Worm (Caenorhabditis elegans) whole organism, L1 larva: ENCODE results near the gene erd-2.1.
A peak's percentile ranks its signal among the peaks of the same experiment; 100 is the strongest.

Experiments used
- C04F5.9 ChIP-seq: sonication (generic microtip); optimal IDR thresholded peaks from 2 replicates; lab custom pipeline; 2016; ENCODE audit warnings: missing genetic modification characterization, missing compliant biosample characterization
- C16A3.4 ChIP-seq: fragments of 150-350 bp; optimal IDR thresholded peaks from 2 replicates; lab custom pipeline; 2014; ENCODE audit warnings: missing biosample characterization, missing genetic modification characterization
- Y116A8C.19 ChIP-seq: sonication (generic microtip); optimal IDR thresholded peaks from 2 replicates; lab custom pipeline; 2016; ENCODE audit warnings: missing compliant biosample characterization, missing genetic modification characterization, borderline replicate concordance
- alr-1 ChIP-seq: fragments of 200-800 bp; sonication (Bioruptor generic); optimal IDR thresholded peaks from 2 replicates; lab custom pipeline; 2018; ENCODE audit warnings: borderline replicate concordance, mild to moderate bottlenecking, missing genetic modification characterization, missing compliant biosample characterization
- ceh-8 ChIP-seq: fragments of 200-800 bp; sonication (Bioruptor generic); optimal IDR thresholded peaks from 2 replicates; lab custom pipeline; 2018; ENCODE audit warnings: mild to moderate bottlenecking, missing genetic modification characterization, moderate library complexity, missing compliant biosample characterization
- ceh-82 ChIP-seq, 3 experiments: fragments of 150-350 bp in 1 of 3; sonication (generic microtip) in 2 of 3; optimal IDR thresholded peaks; 2 replicates each; lab custom pipeline; 2014 to 2017; ENCODE audit warnings: missing biosample characterization in 3 of 3, missing genetic modification characterization in 3 of 3
- ceh-88 ChIP-seq: fragments of 200-800 bp; sonication (Bioruptor generic); IDR thresholded peaks from 2 replicates; pipeline ENCODE4 v1.3.6; 2022; ENCODE audit warnings: missing genetic modification characterization, missing compliant biosample characterization
- ces-1 ChIP-seq: fragments of 150-350 bp; optimal IDR thresholded peaks from 2 replicates; lab custom pipeline; 2014; ENCODE audit warnings: missing biosample characterization, missing genetic modification reagents, missing genetic modification characterization
- efl-1 ChIP-seq, 4 experiments: fragments of 150-350 bp; optimal IDR thresholded peaks in 3 of 4; peaks in 1 of 4; 1 replicate in 1 of 4; 2 replicates in 3 of 4; lab custom pipeline; 2014; ENCODE audit warnings: missing biosample characterization in 2 of 4, missing genetic modification characterization in 2 of 4, missing genetic modification reagents in 2 of 4
- egl-13 ChIP-seq: sonication (generic microtip); optimal IDR thresholded peaks from 2 replicates; lab custom pipeline; 2016; ENCODE audit warnings: missing genotype, missing genetic modification reagents, missing genetic modification characterization, missing compliant biosample characterization
- ets-5 ChIP-seq: fragments of 200-800 bp; sonication (Bioruptor generic); IDR thresholded peaks from 2 replicates; pipeline ENCODE4 v1.3.6; 2022; ENCODE audit warnings: missing genetic modification characterization, missing compliant biosample characterization
- fkh-10 ChIP-seq: sonication (generic microtip); optimal IDR thresholded peaks from 2 replicates; lab custom pipeline; 2017; ENCODE audit warnings: missing biosample characterization, missing genetic modification reagents, missing genetic modification characterization
- fos-1 ChIP-seq: fragments of 150-350 bp; optimal IDR thresholded peaks from 2 replicates; lab custom pipeline; 2014; ENCODE audit warnings: missing biosample characterization, missing genetic modification characterization
- hlh-4 ChIP-seq: sonication (generic microtip); optimal IDR thresholded peaks from 2 replicates; lab custom pipeline; 2016; ENCODE audit warnings: mild to moderate bottlenecking, missing genetic modification characterization, missing compliant biosample characterization
- irx-1 ChIP-seq: sonication (generic microtip); optimal IDR thresholded peaks from 2 replicates; lab custom pipeline; 2016; ENCODE audit warnings: missing genetic modification characterization, missing compliant biosample characterization
- isw-1 ChIP-seq: fragments of 200-800 bp; sonication (Bioruptor generic); IDR thresholded peaks from 2 replicates; pipeline ENCODE4 v1.3.6; 2022; ENCODE audit warnings: missing genetic modification characterization, missing compliant biosample characterization
- jun-1 ChIP-seq: fragments of 150-350 bp; optimal IDR thresholded peaks from 2 replicates; lab custom pipeline; 2014; ENCODE audit warnings: missing biosample characterization, missing genetic modification reagents, missing genetic modification characterization
- lin-14 ChIP-seq: fragments of 200-800 bp; sonication (Bioruptor generic); optimal IDR thresholded peaks from 2 replicates; lab custom pipeline; 2018; ENCODE audit warnings: mild to moderate bottlenecking, missing genetic modification characterization, moderate library complexity, missing compliant biosample characterization
- lin-15B ChIP-seq: fragments of 150-350 bp; sonication (generic microtip); optimal IDR thresholded peaks from 3 replicates; lab custom pipeline; 2014; ENCODE audit warnings: missing biosample characterization, missing genetic modification characterization
- lin-39 ChIP-seq: fragments of 150-350 bp; optimal IDR thresholded peaks from 2 replicates; lab custom pipeline; 2014; ENCODE audit warnings: missing biosample characterization, missing genetic modification reagents, missing genetic modification characterization
- lsy-2 ChIP-seq, 2 experiments: fragments of 150-350 bp; optimal IDR thresholded peaks; 2 replicates each; lab custom pipeline; 2014; ENCODE audit warnings: missing biosample characterization in 2 of 2, missing genetic modification characterization in 2 of 2
- mep-1 ChIP-seq: fragments of 150-350 bp; optimal IDR thresholded peaks from 2 replicates; lab custom pipeline; 2014; ENCODE audit warnings: missing biosample characterization, missing genetic modification characterization
- nhr-19 ChIP-seq: fragments of 200-800 bp; sonication (Bioruptor generic); conservative IDR thresholded peaks from 2 replicates; pipeline ENCODE4 v1.3.6; 2022; ENCODE audit warnings: missing genetic modification characterization, missing compliant biosample characterization
- nhr-20 ChIP-seq: sonication (generic microtip); optimal IDR thresholded peaks from 2 replicates; lab custom pipeline; 2016; ENCODE audit warnings: mild to moderate bottlenecking, missing genetic modification characterization, missing compliant biosample characterization
- nhr-28 ChIP-seq: fragments of 150-350 bp; optimal IDR thresholded peaks from 2 replicates; lab custom pipeline; 2014; ENCODE audit warnings: missing biosample characterization, missing genetic modification characterization
- nhr-47 ChIP-seq: sonication (generic microtip); optimal IDR thresholded peaks from 2 replicates; lab custom pipeline; 2016; ENCODE audit warnings: mild to moderate bottlenecking, missing genetic modification characterization, moderate library complexity, missing compliant biosample characterization
- nhr-71 ChIP-seq: sonication (generic microtip); optimal IDR thresholded peaks from 2 replicates; lab custom pipeline; 2016; ENCODE audit warnings: mild to moderate bottlenecking, missing genetic modification characterization, moderate library complexity, missing compliant biosample characterization
- nhr-76 ChIP-seq: sonication (generic microtip); optimal IDR thresholded peaks from 2 replicates; lab custom pipeline; 2017; ENCODE audit warnings: missing biosample characterization, missing genetic modification characterization
- nhr-84 ChIP-seq: sonication (generic microtip); optimal IDR thresholded peaks from 2 replicates; lab custom pipeline; 2017; ENCODE audit warnings: missing biosample characterization, missing genetic modification characterization
- pax-3 ChIP-seq: fragments of 200-800 bp; sonication (Bioruptor generic); optimal IDR thresholded peaks from 2 replicates; lab custom pipeline; 2018; ENCODE audit warnings: mild to moderate bottlenecking, missing genetic modification characterization, moderate library complexity, missing compliant biosample characterization
- rnt-1 ChIP-seq: sonication (generic microtip); optimal IDR thresholded peaks from 2 replicates; lab custom pipeline; 2016; ENCODE audit warnings: mild to moderate bottlenecking, missing genetic modification characterization, moderate library complexity, missing compliant biosample characterization
- skn-1 ChIP-seq: fragments of 150-350 bp; optimal IDR thresholded peaks from 2 replicates; lab custom pipeline; 2014; ENCODE audit warnings: missing biosample characterization, missing genetic modification characterization
- sox-4 ChIP-seq: sonication (generic microtip); optimal IDR thresholded peaks from 2 replicates; lab custom pipeline; 2016; ENCODE audit warnings: missing genetic modification characterization, missing compliant biosample characterization
- sptf-1 ChIP-seq: fragments of 150-350 bp; optimal IDR thresholded peaks from 2 replicates; lab custom pipeline; 2014; ENCODE audit warnings: missing biosample characterization, missing genetic modification characterization
- unc-130 ChIP-seq: fragments of 150-350 bp; optimal IDR thresholded peaks from 2 replicates; lab custom pipeline; 2017; ENCODE audit warnings: missing biosample characterization, missing genetic modification characterization, inconsistent platforms
- unc-30 ChIP-seq: sonication (generic microtip); optimal IDR thresholded peaks from 2 replicates; lab custom pipeline; 2017; ENCODE audit warnings: missing biosample characterization, missing genetic modification characterization
- unc-62 ChIP-seq: fragments of 150-350 bp; optimal IDR thresholded peaks from 2 replicates; lab custom pipeline; 2014; ENCODE audit warnings: missing biosample characterization, missing genetic modification reagents, missing genetic modification characterization
- unc-86 ChIP-seq: sonication (generic microtip); optimal IDR thresholded peaks from 2 replicates; lab custom pipeline; 2016; ENCODE audit warnings: missing genetic modification characterization, missing compliant biosample characterization
- unc-98 ChIP-seq: fragments of 200-800 bp; sonication (Bioruptor generic); IDR thresholded peaks from 2 replicates; pipeline ENCODE4 v1.3.6; 2022; ENCODE audit warnings: missing genetic modification characterization, missing compliant biosample characterization
- vab-15 ChIP-seq: sonication (generic microtip); optimal IDR thresholded peaks from 2 replicates; lab custom pipeline; 2017; ENCODE audit warnings: missing genotype, mild to moderate bottlenecking, missing genetic modification characterization, missing compliant biosample characterization
- zag-1 ChIP-seq: fragments of 150-350 bp; optimal IDR thresholded peaks from 2 replicates; lab custom pipeline; 2014; ENCODE audit warnings: missing biosample characterization, missing genetic modification characterization

Gene erd-2.1

ce11 chrX:10160097-10160677, 1.6 kb upstream of the erd-2.1 start, which contains the start of gene F09B9.4:
F09B9.4 (plus strand) TSS chrX:10160627.
- peak; percentile 65 for TF ChIP-seq rnt-1 (tag; lab: Kevin White, UChicago)
- peak; percentile 23 for TF ChIP-seq nhr-71 (tag; lab: Kevin White, UChicago)
- no peak for TF ChIP-seq egl-13 (tag; lab: Kevin White, UChicago)
- TF ChIP-seq jun-1 (tag; lab: Kevin White, UChicago), result no peak
- TF ChIP-seq ets-5 (GFP tag; lab: Robert Waterston, UW), result no peak
- TF ChIP-seq lin-14 (GFP tag; lab: Kevin White, UChicago), result peak; percentile 59
- no peak for TF ChIP-seq nhr-20
- no peak for TF ChIP-seq nhr-76 (tag; lab: Kevin White, UChicago)
- TF ChIP-seq lin-39 (tag; lab: Kevin White, UChicago), result peak; percentile 10

ce11 chrX:10155127-10155526, 3.5 kb downstream of the erd-2.1 start:
- TF ChIP-seq lin-14 (GFP tag; lab: Kevin White, UChicago) (peak; percentile 50), mep-1 (tag; lab: Kevin White, UChicago) (no peak), fkh-10 (GFP tag; lab: Kevin White, UChicago) (peak; percentile 37), sptf-1 (no peak)
- TF ChIP-seq, all 84 proteins: peak for 2

ce11 chrX:10154317-10154942, 4.2 kb downstream of the erd-2.1 start, which contains the start of gene F09B9.5:
F09B9.5 (plus strand) TSS chrX:10154817.
- TF ChIP-seq lin-14 (GFP tag; lab: Kevin White, UChicago) (peak; percentile 66), ces-1 (GFP tag; lab: Kevin White, UChicago) (peak; percentile 59), sptf-1 (no peak), ceh-88 (no peak), efl-1 (optimal IDR thresholded peaks at IDR 0.05; lab: Kevin White, UChicago) (no peak), efl-1 (GFP tag; optimal IDR thresholded peaks at IDR 0.05 in 1 of 2; lab: Kevin White, UChicago) (peak in 1 of 2 experiments; percentile 43), vab-15 (no peak), unc-98 (no peak), isw-1 (GFP tag; lab: Robert Waterston, UW) (peak; percentile 12; the same call in 1 of the 2 replicates), ceh-82 (tag; optimal IDR thresholded peaks at IDR 0.05; lab: Kevin White, UChicago) (peak in 2 of 3 experiments; percentile 13 to 32)
- TF ChIP-seq, all 84 proteins: peak for 5

DNA sequence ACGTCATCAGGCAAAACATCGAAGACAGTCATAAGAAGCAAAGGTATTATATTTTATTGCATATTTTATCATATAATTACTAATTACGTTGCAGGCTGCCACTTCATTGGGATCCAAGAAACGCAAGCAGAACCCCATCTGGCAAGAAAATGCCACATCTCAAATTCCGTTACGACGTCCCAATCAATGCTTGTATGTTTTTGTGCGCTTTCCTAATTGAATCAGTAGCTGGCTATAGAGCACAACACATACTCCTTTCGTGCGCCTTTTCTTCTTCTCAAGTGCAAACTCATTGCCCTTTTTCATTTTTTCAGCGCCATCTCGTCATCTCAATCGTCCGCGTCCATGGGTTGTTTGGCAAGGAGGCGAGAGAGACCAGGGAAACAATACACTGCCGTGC, 7.7 kb downstream of the erd-2.1 start:
- TF ChIP-seq ces-1 (GFP tag; lab: Kevin White, UChicago) (peak; percentile 22), ceh-82 (tag; optimal IDR thresholded peaks at IDR 0.05; lab: Kevin White, UChicago) (no peak), C04F5.9 (no peak), sox-4 (tag; lab: Kevin White, UChicago) (no peak), lin-14 (GFP tag; lab: Kevin White, UChicago) (peak; percentile 43), zag-1 (tag; lab: Kevin White, UChicago) (no peak)

DNA sequence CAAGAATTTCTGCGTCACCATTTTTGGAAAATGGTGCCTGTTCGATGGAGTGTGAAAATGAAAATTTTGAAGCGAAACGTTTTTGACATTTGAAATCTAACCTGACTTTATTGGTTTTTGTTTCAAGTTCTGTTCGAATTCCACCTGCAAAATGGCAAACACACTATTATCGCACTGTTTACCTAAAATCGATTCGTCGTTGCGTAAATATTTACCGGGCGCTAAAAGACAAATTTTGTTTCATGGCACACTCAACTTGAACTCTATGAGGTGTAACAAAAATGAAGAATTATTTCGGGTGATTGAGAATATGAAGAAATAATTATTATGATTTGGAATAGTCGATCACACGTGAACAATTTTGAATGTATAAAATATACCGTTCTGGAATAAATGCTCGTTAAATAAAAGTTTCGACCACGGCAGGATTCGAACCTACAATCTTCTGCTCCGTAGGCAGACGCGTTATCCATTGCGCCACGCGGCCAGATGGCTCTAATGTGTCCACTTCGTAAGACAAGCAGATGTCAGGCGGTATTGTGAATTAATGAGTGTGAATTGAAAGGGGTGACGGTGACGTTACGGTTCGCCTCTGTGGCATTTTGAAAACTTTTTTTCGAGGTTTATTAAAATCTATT, 10.3 kb downstream of the erd-2.1 start:
- TF ChIP-seq sptf-1, result no peak
- no peak for TF ChIP-seq unc-30 (tag; lab: Kevin White, UChicago)
- TF ChIP-seq nhr-47 (tag; lab: Kevin White, UChicago), result no peak
- TF ChIP-seq ceh-8 (GFP tag; lab: Kevin White, UChicago), result no peak
- no peak for TF ChIP-seq skn-1 (tag; lab: Kevin White, UChicago)
- no peak for TF ChIP-seq pax-3 (tag; lab: Kevin White, UChicago)
- no peak for TF ChIP-seq C04F5.9
- no peak for TF ChIP-seq alr-1 (tag; lab: Kevin White, UChicago)
- TF ChIP-seq hlh-4 (tag; lab: Kevin White, UChicago), result no peak
- TF ChIP-seq nhr-84, result no peak
- no peak for TF ChIP-seq unc-86 (tag; lab: Kevin White, UChicago)
- TF ChIP-seq fos-1 (tag; lab: Kevin White, UChicago), result no peak
- TF ChIP-seq mep-1 (tag; lab: Kevin White, UChicago), result peak; percentile 1
- TF ChIP-seq unc-62 (GFP tag; lab: Kevin White, UChicago), result no peak
- TF ChIP-seq unc-130, result no peak
- no peak for TF ChIP-seq lin-39 (tag; lab: Kevin White, UChicago)
- no peak for TF ChIP-seq Y116A8C.19 (tag; lab: Kevin White, UChicago)
- no peak for TF ChIP-seq lsy-2 (tag; optimal IDR thresholded peaks at IDR 0.05; lab: Kevin White, UChicago)
- no peak for TF ChIP-seq nhr-28
- TF ChIP-seq irx-1 (tag; lab: Kevin White, UChicago), result no peak
- TF ChIP-seq C16A3.4 (tag; lab: Kevin White, UChicago), result no peak
- TF ChIP-seq lin-15B (tag; lab: Kevin White, UChicago), result no peak
- no peak for TF ChIP-seq nhr-19 (GFP tag; lab: Robert Waterston, UW)
